Worm (Caenorhabditis elegans): ENCODE results near the gene F33G12.3.

F33G12.3 gene

ce11 chrII:5042381-5042930, 8.6 kb upstream of the F33G12.3 start (continued):
- peak; percentile 8 for TF ChIP-seq snu-23 (GFP tag; optimal IDR thresholded peaks at IDR 0.05)
- no peak for TF ChIP-seq hpl-2 (GFP tag; optimal IDR thresholded peaks at IDR 0.05)
- TF ChIP-seq tbx-2 (tag; optimal IDR thresholded peaks at IDR 0.05) = no peak
- no peak for TF ChIP-seq ceh-8 (GFP tag; optimal IDR thresholded peaks at IDR 0.05)
- no peak for TF ChIP-seq grh-1 (GFP tag; IDR thresholded peaks at IDR 0.05)
- TF ChIP-seq dsc-1 (tag; optimal IDR thresholded peaks at IDR 0.05) = no peak
- no peak for TF ChIP-seq sup-37 (GFP tag; optimal IDR thresholded peaks at IDR 0.05)
- TF ChIP-seq fos-1 (tag; optimal IDR thresholded peaks at IDR 0.05) = no peak
- TF ChIP-seq skn-1 (tag; optimal IDR thresholded peaks at IDR 0.05) = no peak
- no peak for TF ChIP-seq fkh-4 (tag; optimal IDR thresholded peaks at IDR 0.05; ENCODE audit: borderline replicate concordance)
- TF ChIP-seq nhr-77 (tag; optimal IDR thresholded peaks at IDR 0.05) = no peak
- TF ChIP-seq elt-2 (tag; optimal IDR thresholded peaks at IDR 0.05) = no peak
- TF ChIP-seq nhr-76 (tag; optimal IDR thresholded peaks at IDR 0.05) = no peak
- no peak for TF ChIP-seq elt-3 (tag; optimal IDR thresholded peaks at IDR 0.05)
- TF ChIP-seq pax-3 (tag; optimal IDR thresholded peaks at IDR 0.05) = no peak

DNA sequence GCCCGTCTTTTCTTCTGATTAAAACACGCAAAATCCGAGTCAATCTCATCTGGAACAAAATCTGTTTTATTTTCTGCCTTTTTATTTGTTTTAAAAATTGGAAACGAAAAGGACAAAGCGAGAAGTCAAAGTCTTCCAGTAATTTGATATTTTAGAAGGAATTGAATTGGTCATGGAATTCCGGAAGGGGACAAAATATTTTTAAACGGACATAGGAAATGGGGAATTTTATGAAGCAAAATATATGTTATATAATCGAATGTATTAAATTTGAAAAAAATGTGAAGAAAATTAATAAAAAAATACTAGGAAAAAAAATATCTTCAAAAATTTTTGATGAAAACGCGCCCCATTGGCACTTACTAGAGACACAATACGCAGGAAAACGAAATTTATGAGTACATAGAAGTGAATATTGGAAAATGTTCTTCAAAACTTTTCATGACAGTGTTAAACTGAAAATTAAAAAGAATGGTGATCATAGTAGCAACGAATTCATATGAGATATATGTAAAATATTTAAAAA, 6.9 kb upstream of the F33G12.3 start, which contains the start of gene F33G12.7:
Gene F33G12.7, minus strand, starts transcription at position 51 of the 526 bp plus-strand sequence.
- TF ChIP-seq pax-3 (tag; optimal IDR thresholded peaks at IDR 0.05) (no peak), efl-1 (optimal IDR thresholded peaks at IDR 0.05) (peak in 1 of 2 experiments; percentile 22), efl-1 (GFP tag; optimal IDR thresholded peaks at IDR 0.05 in 1 of 2) (peak; percentile 46 to 84), lin-35 (GFP tag; optimal IDR thresholded peaks at IDR 0.05) (peak in 1 of 2 experiments; percentile 50), ceh-63 (GFP tag; optimal IDR thresholded peaks at IDR 0.05) (no peak), lsy-2 (tag; optimal IDR thresholded peaks at IDR 0.05) (peak in 1 of 2 experiments; percentile 43), dpl-1 (GFP tag; optimal IDR thresholded peaks at IDR 0.05) (peak in 2 of 3 experiments; percentile 16 to 59), ama-1 (optimal IDR thresholded peaks at IDR 0.05) (no peak)

DNA sequence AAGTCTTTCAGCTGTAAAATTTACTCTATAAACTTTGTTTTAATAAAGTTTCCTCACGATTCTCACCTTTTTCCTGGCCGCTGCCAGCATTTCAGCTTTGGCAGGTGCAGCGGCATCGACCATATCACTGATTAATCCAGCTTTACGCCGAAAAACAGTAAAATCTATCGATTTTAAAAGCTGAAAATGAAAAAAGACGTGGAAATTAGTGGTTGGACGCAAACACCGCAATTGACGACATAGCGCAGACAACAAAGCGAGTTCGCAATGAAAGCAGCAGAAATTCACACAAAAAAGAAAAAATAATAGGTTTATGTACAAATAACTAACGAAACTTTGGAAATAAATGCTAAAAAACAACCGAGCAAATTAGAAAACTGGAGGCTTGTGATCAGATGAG, 6.1 kb upstream of the F33G12.3 start, which contains the start of gene golg-2:
Gene golg-2, minus strand, starts transcription at position 180 of the 400 bp plus-strand sequence.
- no peak for TF ChIP-seq C16A3.4 (tag; optimal IDR thresholded peaks at IDR 0.05)
- peak; percentile 10 to 33 for TF ChIP-seq efl-1 (optimal IDR thresholded peaks at IDR 0.05)
- TF ChIP-seq efl-1 (GFP tag; optimal IDR thresholded peaks at IDR 0.05 in 1 of 2) = peak; percentile 38 to 84
- no peak for TF ChIP-seq sup-37 (GFP tag; optimal IDR thresholded peaks at IDR 0.05)
- no peak for TF ChIP-seq C34B4.2 (tag; optimal IDR thresholded peaks at IDR 0.05)
- peak in 1 of 3 experiments; percentile 42 for TF ChIP-seq dpl-1 (GFP tag; optimal IDR thresholded peaks at IDR 0.05)
- TF ChIP-seq Y116A8C.19 (tag; optimal IDR thresholded peaks at IDR 0.05; ENCODE audit: borderline replicate concordance) = no peak
- no peak for TF ChIP-seq nhr-84 (tag; optimal IDR thresholded peaks at IDR 0.05)
- peak; percentile 6 to 31 for TF ChIP-seq lsy-2 (tag; optimal IDR thresholded peaks at IDR 0.05)
- TF ChIP-seq F16B12.6 (tag; optimal IDR thresholded peaks at IDR 0.05) = peak; percentile 79
- TF ChIP-seq mep-1 (tag; optimal IDR thresholded peaks at IDR 0.05) = peak; percentile 29
- TF ChIP-seq lin-35 (GFP tag; optimal IDR thresholded peaks at IDR 0.05) = peak in 1 of 2 experiments; percentile 55
- TF ChIP-seq blmp-1 (tag; optimal IDR thresholded peaks at IDR 0.05) = peak; percentile 20
- no peak for TF ChIP-seq unc-98 (GFP tag; IDR thresholded peaks at IDR 0.05)

- TF ChIP-seq Y116A8C.19 (tag; optimal IDR thresholded peaks at IDR 0.05; ENCODE audit: borderline replicate concordance) (no peak), efl-1 (optimal IDR thresholded peaks at IDR 0.05) (no peak), efl-1 (GFP tag; optimal IDR thresholded peaks at IDR 0.05 in 1 of 2) (peak in 1 of 2 experiments; percentile 53)
Observed at ce11 chrII:5036128-5036527, 2.3 kb upstream of the F33G12.3 start, which contains the start of gene lrr-1. lrr-1 (minus strand) TSS chrII:5036439.

DNA sequence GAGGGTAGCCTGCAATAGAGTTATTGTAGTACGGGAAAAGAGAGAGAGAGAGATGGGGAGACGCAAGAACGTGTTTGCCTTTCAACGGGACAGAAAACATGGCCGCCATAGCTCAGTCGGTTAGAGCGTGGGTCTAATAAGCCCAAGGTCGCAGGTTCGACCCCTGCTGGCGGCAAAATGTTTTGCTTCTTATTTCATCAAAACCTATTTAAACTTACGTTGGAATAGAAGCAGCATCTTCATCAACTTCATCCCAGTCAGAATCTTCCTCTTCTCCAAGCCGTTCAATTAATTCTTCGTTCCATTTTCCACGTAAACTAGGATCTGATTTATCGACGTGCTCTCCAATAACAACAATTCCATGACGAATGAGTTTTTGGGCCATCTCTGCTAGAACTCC, 1.2 kb downstream of the F33G12.3 start:
- TF ChIP-seq Y116A8C.19 (tag; optimal IDR thresholded peaks at IDR 0.05; ENCODE audit: borderline replicate concordance) (no peak), nhr-237 (tag; optimal IDR thresholded peaks at IDR 0.05) (no peak), snu-23 (GFP tag; optimal IDR thresholded peaks at IDR 0.05) (peak; percentile 80), vab-15 (tag; optimal IDR thresholded peaks at IDR 0.05) (peak; percentile 34), sup-37 (GFP tag; optimal IDR thresholded peaks at IDR 0.05) (no peak), fkh-10 (GFP tag; optimal IDR thresholded peaks at IDR 0.05) (no peak), grh-1 (GFP tag; IDR thresholded peaks at IDR 0.05) (no peak), F16B12.6 (tag; optimal IDR thresholded peaks at IDR 0.05) (peak; percentile 48), aha-1 (tag; optimal IDR thresholded peaks at IDR 0.05) (no peak), elt-2 (tag; optimal IDR thresholded peaks at IDR 0.05) (peak; percentile 60), C04F5.9 (tag; optimal IDR thresholded peaks at IDR 0.05) (no peak), C34B4.2 (tag; optimal IDR thresholded peaks at IDR 0.05) (no peak), zip-4 (GFP tag; optimal IDR thresholded peaks at IDR 0.05) (no peak), xbp-1 (tag; optimal IDR thresholded peaks at IDR 0.05) (peak; percentile 55), ces-1 (GFP tag; optimal IDR thresholded peaks at IDR 0.05) (no peak), ceh-82 (tag; optimal IDR thresholded peaks at IDR 0.05) (peak in 1 of 3 experiments; percentile 56), mab-9 (GFP tag; IDR thresholded peaks at IDR 0.05) (no peak), pax-3 (tag; optimal IDR thresholded peaks at IDR 0.05) (no peak), sptf-1 (tag; optimal IDR thresholded peaks at IDR 0.05) (no peak), fkh-4 (tag; optimal IDR thresholded peaks at IDR 0.05; ENCODE audit: borderline replicate concordance) (no peak), efl-1 (optimal IDR thresholded peaks at IDR 0.05) (peak; percentile 54 to 59), efl-1 (GFP tag; optimal IDR thresholded peaks at IDR 0.05 in 1 of 2) (peak; percentile 51 to 95), C16A3.4 (tag; optimal IDR thresholded peaks at IDR 0.05) (peak; percentile 41)

Data from whole organism, L1 larva.